Fruit fly (Drosophila melanogaster) whole organism, embryonic: ENCODE results near the gene CG31219.

Experiments used
- Abd-B ChIP-seq: fragments of 200-800 bp; sonication (Bioruptor generic); optimal IDR thresholded peaks from 2 replicates; lab custom pipeline; 2018; ENCODE audit warnings: missing biosample characterization, mild to moderate bottlenecking, missing genetic modification characterization, moderate library complexity
- CG10209 ChIP-seq: fragments of 200-800 bp; sonication (Bioruptor generic); optimal IDR thresholded peaks from 3 replicates; lab custom pipeline; 2017; ENCODE audit warnings: missing biosample characterization, mild to moderate bottlenecking, missing genetic modification characterization, missing genetic modification reagents
- CG12236 ChIP-seq: fragments of 200-800 bp; sonication (Bioruptor generic); optimal IDR thresholded peaks from 2 replicates; lab custom pipeline; 2016; ENCODE audit warnings: missing biosample characterization, missing genetic modification characterization
- CG12659 ChIP-seq: fragments of 200-800 bp; sonication (Bioruptor generic); optimal IDR thresholded peaks from 3 replicates; lab custom pipeline; 2017; ENCODE audit warnings: mild to moderate bottlenecking, missing biosample characterization, missing genetic modification reagents, missing genetic modification characterization
- CG13424 ChIP-seq: fragments of 200-800 bp; sonication (Bioruptor generic); optimal IDR thresholded peaks from 2 replicates; lab custom pipeline; 2019; ENCODE audit warnings: missing biosample characterization, mild to moderate bottlenecking, missing genetic modification characterization, moderate library complexity
- CG13894 ChIP-seq: fragments of 200-800 bp; sonication (Bioruptor generic); optimal IDR thresholded peaks from 3 replicates; lab custom pipeline; 2018; ENCODE audit warnings: missing biosample characterization, mild to moderate bottlenecking, missing genetic modification characterization, moderate library complexity
- CG14710 ChIP-seq: fragments of 200-800 bp; sonication (Bioruptor generic); optimal IDR thresholded peaks from 3 replicates; lab custom pipeline; 2019; ENCODE audit warnings: missing biosample characterization, mild to moderate bottlenecking, missing genetic modification characterization, moderate library complexity
- CG16779 ChIP-seq: fragments of 200-800 bp; sonication (Bioruptor generic); IDR thresholded peaks from 2 replicates; pipeline ENCODE4 v1.3.6; 2022; ENCODE audit warnings: missing biosample characterization, missing genetic modification characterization
- CG17361 ChIP-seq: fragments of 200-800 bp; sonication (Bioruptor generic); IDR thresholded peaks from 3 replicates; pipeline ENCODE4 v1.3.6; 2022; ENCODE audit warnings: missing biosample characterization, missing genetic modification characterization
- CG18262 ChIP-seq: fragments of 200-800 bp; optimal IDR thresholded peaks from 3 replicates; lab custom pipeline; 2019; ENCODE audit warnings: missing biosample characterization, mild to moderate bottlenecking, missing genetic modification characterization, moderate library complexity
- CG2678 ChIP-seq: fragments of 200-800 bp; sonication (Bioruptor generic); optimal IDR thresholded peaks from 3 replicates; lab custom pipeline; 2019; ENCODE audit warnings: missing biosample characterization, mild to moderate bottlenecking, missing genetic modification characterization, moderate library complexity
- CG2875 ChIP-seq: fragments of 200-800 bp; sonication (Bioruptor generic); optimal IDR thresholded peaks from 2 replicates; lab custom pipeline; 2017; ENCODE audit warnings: missing biosample characterization, mild to moderate bottlenecking, missing genetic modification characterization, missing genetic modification reagents
- CG31388 ChIP-seq: fragments of 200-800 bp; sonication (Bioruptor generic); optimal IDR thresholded peaks from 2 replicates; lab custom pipeline; 2016; ENCODE audit warnings: missing biosample characterization, missing genetic modification characterization
- CG31441 ChIP-seq: fragments of 200-800 bp; sonication (Bioruptor generic); IDR thresholded peaks from 2 replicates; pipeline ENCODE4 v1.3.6; 2022; ENCODE audit warnings: missing biosample characterization, missing genetic modification characterization
- CG4424 ChIP-seq: fragments of 200-800 bp; sonication (Bioruptor generic); optimal IDR thresholded peaks from 3 replicates; lab custom pipeline; 2016; ENCODE audit warnings: missing biosample characterization, missing genetic modification characterization
- CG4820 ChIP-seq: fragments of 200-800 bp; sonication (Bioruptor generic); optimal IDR thresholded peaks from 3 replicates; lab custom pipeline; 2016; ENCODE audit warnings: missing biosample characterization, missing genetic modification characterization
- CG5180 ChIP-seq: fragments of 200-800 bp; sonication (Bioruptor generic); optimal IDR thresholded peaks from 3 replicates; lab custom pipeline; 2017; ENCODE audit warnings: missing biosample characterization, missing genetic modification characterization, mild to moderate bottlenecking, moderate library complexity, missing genetic modification reagents
- CG5245 ChIP-seq: fragments of 200-800 bp; sonication (Bioruptor generic); optimal IDR thresholded peaks from 3 replicates; lab custom pipeline; 2016; ENCODE audit warnings: missing biosample characterization, missing genetic modification characterization
- CG6254 ChIP-seq: fragments of 200-800 bp; sonication (Bioruptor generic); optimal IDR thresholded peaks from 3 replicates; lab custom pipeline; 2017; ENCODE audit warnings: mild to moderate bottlenecking, missing biosample characterization, missing genetic modification reagents, missing genetic modification characterization
- CG6689 ChIP-seq: fragments of 200-800 bp; sonication (Bioruptor generic); IDR thresholded peaks from 2 replicates; pipeline ENCODE4 v1.3.6; 2022; ENCODE audit warnings: missing biosample characterization, missing genetic modification characterization
- CG7372 ChIP-seq: fragments of 200-800 bp; sonication (Bioruptor generic); IDR thresholded peaks from 2 replicates; pipeline ENCODE4 v1.3.6; 2022; ENCODE audit warnings: missing biosample characterization, missing genetic modification characterization
- CG7987 ChIP-seq: fragments of 200-800 bp; sonication (Bioruptor generic); optimal IDR thresholded peaks from 2 replicates; lab custom pipeline; 2018; ENCODE audit warnings: missing biosample characterization, mild to moderate bottlenecking, missing genetic modification characterization, moderate library complexity
- CTCF ChIP-seq: fragments of 200-800 bp; sonication (Bioruptor generic); optimal IDR thresholded peaks from 2 replicates; lab custom pipeline; 2017; ENCODE audit warnings: missing biosample characterization, mild to moderate bottlenecking, missing genetic modification characterization, moderate library complexity
- D19B ChIP-seq: fragments of 200-800 bp; sonication (Bioruptor generic); optimal IDR thresholded peaks from 2 replicates; lab custom pipeline; 2017; ENCODE audit warnings: missing biosample characterization, mild to moderate bottlenecking, missing genetic modification characterization
- Drgx ChIP-seq: fragments of 200-800 bp; sonication (Bioruptor generic); IDR thresholded peaks from 2 replicates; pipeline ENCODE4 v1.3.6; 2022; ENCODE audit warnings: missing biosample characterization, missing genetic modification characterization
- Ets97D ChIP-seq: fragments of 200-800 bp; sonication (Bioruptor generic); optimal IDR thresholded peaks from 3 replicates; lab custom pipeline; 2016; ENCODE audit warnings: missing biosample characterization, missing genetic modification characterization
- Nf-YC ChIP-seq: fragments of 200-800 bp; optimal IDR thresholded peaks from 3 replicates; lab custom pipeline; 2019; ENCODE audit warnings: missing biosample characterization, mild to moderate bottlenecking, missing genetic modification characterization, moderate library complexity
- Oli ChIP-seq: fragments of 200-800 bp; sonication (Bioruptor generic); optimal IDR thresholded peaks from 2 replicates; lab custom pipeline; 2018; ENCODE audit warnings: missing biosample characterization, mild to moderate bottlenecking, missing genetic modification characterization, moderate library complexity
- Optix ChIP-seq: fragments of 200-800 bp; sonication (Bioruptor generic); IDR thresholded peaks from 3 replicates; pipeline ENCODE4 v1.3.6; 2022; ENCODE audit warnings: missing biosample characterization, missing genetic modification characterization
- Rfx ChIP-seq: fragments of 200-800 bp; sonication (Bioruptor generic); IDR thresholded peaks from 2 replicates; pipeline ENCODE4 v1.3.6; 2022; ENCODE audit warnings: missing biosample characterization, missing genetic modification characterization
- Spps ChIP-seq: fragments of 200-800 bp; sonication (Bioruptor generic); optimal IDR thresholded peaks from 2 replicates; lab custom pipeline; 2018; ENCODE audit warnings: missing biosample characterization, mild to moderate bottlenecking, missing genetic modification characterization
- bowl ChIP-seq: fragments of 200-800 bp; sonication (Bioruptor generic); IDR thresholded peaks from 2 replicates; pipeline ENCODE4 v1.3.6; 2022; ENCODE audit warnings: missing biosample characterization, missing genetic modification characterization
- chinmo ChIP-seq: fragments of 200-800 bp; sonication (Bioruptor generic); IDR thresholded peaks from 4 replicates; pipeline ENCODE4 v1.3.6; 2022; ENCODE audit warnings: missing biosample characterization, missing genetic modification characterization; ENCODE audit not compliant: partially characterized antibody
- crp ChIP-seq, 2 experiments: fragments of 200-800 bp; sonication (Bioruptor generic); optimal IDR thresholded peaks; 2 replicates in 1 of 2; 3 replicates in 1 of 2; lab custom pipeline; 2017; ENCODE audit warnings: missing biosample characterization in 2 of 2, missing genetic modification characterization in 2 of 2, mild to moderate bottlenecking in 1 of 2, moderate library complexity in 1 of 2
- da ChIP-seq: fragments of 200-800 bp; sonication (Bioruptor generic); optimal IDR thresholded peaks from 2 replicates; lab custom pipeline; 2016; ENCODE audit warnings: missing biosample characterization, missing genetic modification characterization
- dmrt99B ChIP-seq: fragments of 200-800 bp; sonication (Bioruptor generic); optimal IDR thresholded peaks from 2 replicates; lab custom pipeline; 2018; ENCODE audit warnings: missing biosample characterization, mild to moderate bottlenecking, missing genetic modification characterization, moderate library complexity
- ham ChIP-seq: fragments of 200-800 bp; sonication (Bioruptor generic); IDR thresholded peaks from 2 replicates; pipeline ENCODE4 v1.3.6; 2022; ENCODE audit warnings: missing biosample characterization, missing genetic modification characterization
- hbn ChIP-seq: fragments of 200-800 bp; sonication (Bioruptor generic); IDR thresholded peaks from 2 replicates; pipeline ENCODE4 v1.3.6; 2022; ENCODE audit warnings: missing biosample characterization, missing genetic modification characterization; ENCODE audit not compliant: partially characterized antibody
- ind ChIP-seq: fragments of 200-800 bp; sonication (Bioruptor generic); optimal IDR thresholded peaks from 3 replicates; lab custom pipeline; 2016; ENCODE audit warnings: missing biosample characterization, missing genetic modification characterization
- jigr1 ChIP-seq: fragments of 200-800 bp; sonication (Bioruptor generic); IDR thresholded peaks from 3 replicates; pipeline ENCODE4 v1.3.6; 2022; ENCODE audit warnings: missing biosample characterization, missing genetic modification characterization
- lmd ChIP-seq: fragments of 200-800 bp; sonication (Bioruptor generic); IDR thresholded peaks from 2 replicates; pipeline ENCODE4 v1.3.6; 2022; ENCODE audit warnings: missing biosample characterization, missing genetic modification characterization
- maf-S ChIP-seq: fragments of 200-800 bp; sonication (Bioruptor generic); optimal IDR thresholded peaks from 2 replicates; lab custom pipeline; 2016; ENCODE audit warnings: missing biosample characterization, missing genetic modification characterization
- nmo ChIP-seq: fragments of 200-800 bp; sonication (Bioruptor generic); optimal IDR thresholded peaks from 2 replicates; lab custom pipeline; 2018; ENCODE audit warnings: missing biosample characterization, mild to moderate bottlenecking, missing genetic modification characterization, moderate library complexity
- phol ChIP-seq: fragments of 200-800 bp; sonication (Bioruptor generic); optimal IDR thresholded peaks from 3 replicates; lab custom pipeline; 2018; ENCODE audit warnings: missing biosample characterization, mild to moderate bottlenecking, missing genetic modification characterization, moderate library complexity
- prd ChIP-seq, 3 experiments: fragments of >200 bp in 2 of 3; fragments of 200-800 bp in 1 of 3; sonication (Bioruptor generic) in 1 of 3; optimal IDR thresholded peaks in 2 of 3; IDR thresholded peaks in 1 of 3; 2 replicates in 2 of 3; 3 replicates in 1 of 3; pipeline versions ENCODE4 v1.3.6 to Lab custom; 2017 to 2022; ENCODE audit warnings: missing biosample characterization in 1 of 3, missing genetic modification characterization in 1 of 3
- pros ChIP-seq: fragments of 200-800 bp; sonication (Bioruptor generic); optimal IDR thresholded peaks from 3 replicates; lab custom pipeline; 2019; ENCODE audit warnings: missing biosample characterization, mild to moderate bottlenecking, missing genetic modification characterization, moderate library complexity
- ro ChIP-seq: fragments of 200-800 bp; sonication (Bioruptor generic); IDR thresholded peaks from 2 replicates; pipeline ENCODE4 v1.3.6; 2022; ENCODE audit warnings: missing biosample characterization, missing genetic modification characterization
- scrt ChIP-seq: fragments of 200-800 bp; sonication (Bioruptor generic); optimal IDR thresholded peaks from 2 replicates; lab custom pipeline; 2018; ENCODE audit warnings: missing biosample characterization, mild to moderate bottlenecking, missing genetic modification characterization, moderate library complexity
- ttk ChIP-seq: fragments of 200-800 bp; sonication (Bioruptor generic); IDR thresholded peaks from 2 replicates; pipeline ENCODE4 v2.1.2; 2022; ENCODE audit warnings: missing biosample characterization, missing genetic modification characterization

The CG31219 gene

dm6 chr3R:19627792-19628522 lies 22.9 kb upstream of the CG31219 start (continued):
- peak; percentile 6 for TF ChIP-seq CG10209 (GFP tag; lab: Kevin White, UChicago)
- peak; percentile 74 for TF ChIP-seq phol (tag; lab: Kevin White, UChicago)
- TF ChIP-seq Optix (GFP tag; lab: Robert Waterston, UW) = no peak
- TF ChIP-seq Spps (tag; lab: Kevin White, UChicago) = peak; percentile 2
- TF ChIP-seq ro = no peak
- TF ChIP-seq CG12236 (GFP tag; lab: Kevin White, UChicago) = no peak
- TF ChIP-seq chinmo (GFP tag; lab: Robert Waterston, UW) = no peak
- TF ChIP-seq Abd-B (GFP tag; lab: Kevin White, UChicago) = peak; percentile 50
- TF ChIP-seq nmo (GFP tag; lab: Kevin White, UChicago) = peak; percentile 84
- no peak for TF ChIP-seq hbn (GFP tag; lab: Robert Waterston, UW)
- peak; percentile 64 for TF ChIP-seq CG6254 (GFP tag; lab: Kevin White, UChicago)
- 0 out of 2 replicates have a peak, but pooled peaks have one; percentile 6 for TF ChIP-seq ttk
- no peak for TF ChIP-seq jigr1
- TF ChIP-seq CG7987 = no peak
- TF ChIP-seq maf-S (GFP tag; lab: Kevin White, UChicago) = no peak
- peak; percentile 92 for TF ChIP-seq D19B (GFP tag; lab: Kevin White, UChicago)
- TF ChIP-seq CG2875 (GFP tag; lab: Kevin White, UChicago) = no peak
- no peak for TF ChIP-seq Drgx (GFP tag; lab: Robert Waterston, UW)
- TF ChIP-seq ind (GFP tag; lab: Kevin White, UChicago) = peak; percentile 61
- TF ChIP-seq scrt (GFP tag; lab: Kevin White, UChicago) = peak; percentile 20
- TF ChIP-seq CG17361 (GFP tag; lab: Robert Waterston, UW) = peak; percentile 87
- TF ChIP-seq ham (GFP tag; lab: Robert Waterston, UW) = no peak
- peak; percentile 63 for TF ChIP-seq CG31441 (GFP tag; lab: Robert Waterston, UW)
- peak; percentile 75 for TF ChIP-seq pros (GFP tag; lab: Kevin White, UChicago)
- TF ChIP-seq dmrt99B = peak; percentile 72
- peak; percentile 77 for TF ChIP-seq CG2678 (tag; lab: Kevin White, UChicago)
- TF ChIP-seq CG4820 (GFP tag; lab: Kevin White, UChicago) = peak; percentile 54
- TF ChIP-seq CG14710 (tag; lab: Kevin White, UChicago) = peak; percentile 62
- no peak for TF ChIP-seq da
- TF ChIP-seq prd (optimal IDR thresholded peaks at IDR 0.05; lab: Kevin White, UChicago) = no peak
- peak; percentile 35; the same call in 2 of the 3 replicates for TF ChIP-seq prd (GFP tag; IDR thresholded peaks at IDR 0.05; lab: Robert Waterston, UW)
- no peak for TF ChIP-seq crp (GFP tag; optimal IDR thresholded peaks at IDR 0.05; lab: Kevin White, UChicago)
- TF ChIP-seq Nf-YC (tag; lab: Kevin White, UChicago) = peak; percentile 43
- TF ChIP-seq CG4424 (GFP tag; lab: Kevin White, UChicago) = peak; percentile 36
- peak; percentile 5 for TF ChIP-seq CG5245 (GFP tag; lab: Kevin White, UChicago)
- peak; percentile 35; the same call in 1 of the 2 replicates for TF ChIP-seq lmd
- no peak for TF ChIP-seq CG31388 (GFP tag; lab: Kevin White, UChicago)
- 0 out of 2 replicates have a peak, but pooled peaks have one; percentile 21 for TF ChIP-seq CG7372 (GFP tag; lab: Robert Waterston, UW)
- peak; percentile 1 for TF ChIP-seq CTCF (GFP tag; lab: Kevin White, UChicago)
- peak; percentile 16 for TF ChIP-seq CG13424 (tag; lab: Kevin White, UChicago)
- peak; percentile 72 for TF ChIP-seq CG18262 (tag; lab: Kevin White, UChicago)
- TF ChIP-seq bowl = no peak
- peak; percentile 32 for TF ChIP-seq CG5180 (GFP tag; lab: Kevin White, UChicago)
- peak; percentile 12 for TF ChIP-seq CG13894
- no peak for TF ChIP-seq Ets97D (GFP tag; lab: Kevin White, UChicago)
- peak; percentile 58 for TF ChIP-seq CG6689 (GFP tag; lab: Robert Waterston, UW)
- peak; percentile 57 for TF ChIP-seq Rfx (GFP tag; lab: Robert Waterston, UW)
- TF ChIP-seq CG12659 (GFP tag; lab: Kevin White, UChicago) = peak; percentile 8
- TF ChIP-seq Oli = peak; percentile 5
- TF ChIP-seq CG16779 (GFP tag; lab: Robert Waterston, UW) = no peak
